ENCODE assay signal across 5 fruit fly cellular contexts in the genomic region with DNA sequence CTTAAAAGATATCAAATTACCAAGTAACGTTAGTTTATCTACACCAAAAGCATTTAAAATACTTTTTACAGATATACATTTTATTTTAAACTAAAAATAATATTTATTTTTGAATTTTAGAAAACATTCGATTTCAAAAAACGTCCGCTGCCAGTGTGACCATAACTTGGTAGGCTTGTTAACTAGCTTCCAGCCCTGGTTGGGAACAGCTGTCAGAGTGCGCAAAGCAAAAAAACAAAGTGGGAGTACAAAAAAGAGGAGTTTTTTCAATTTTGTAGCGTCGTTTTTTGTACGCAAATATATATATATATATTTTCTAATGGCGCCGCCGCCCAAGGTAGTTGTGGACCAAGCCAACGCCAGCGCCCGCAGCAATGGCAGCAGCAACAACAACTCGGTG.
TF ChIP-seq lines count a peak whose summit lies in the region.

A gene (plus strand): TSS at position 195 of the 400 bp plus-strand sequence.

- TF ChIP-seq CTCF in whole organism, embryonic (GFP tag; optimal IDR thresholded peaks at IDR 0.05; lab: Kevin White, UChicago) = peak; percentile 43

TF ChIP-seq in whole organism, adult, 20 proteins besides CTCF, POLR2A, EP300 and RAD21:
- peak; percentile 36 for TF ChIP-seq bab1 (GFP tag; optimal IDR thresholded peaks at IDR 0.05; lab: Kevin White, UChicago)
- peak; percentile 26 for TF ChIP-seq CG1620 (GFP tag; optimal IDR thresholded peaks at IDR 0.05; lab: Kevin White, UChicago)
- peak; percentile 71 for TF ChIP-seq kay (GFP tag; lab: Kevin White, UChicago; ENCODE audit: borderline replicate concordance)
- TF ChIP-seq Crg-1 (GFP tag; optimal IDR thresholded peaks at IDR 0.05; lab: Kevin White, UChicago) = no peak
- peak; percentile 25 for TF ChIP-seq CG11617 (GFP tag; optimal IDR thresholded peaks at IDR 0.05; lab: Kevin White, UChicago)
TF ChIP-seq in whole organism, adult: peak in this region for 4.

TF ChIP-seq in whole organism, embryonic, 481 proteins besides CTCF, POLR2A, EP300 and RAD21 (continues in another document):
- TF ChIP-seq CG17186 (GFP tag; optimal IDR thresholded peaks at IDR 0.05; lab: Kevin White, UChicago) (peak; percentile 26), Drgx (GFP tag; IDR thresholded peaks at IDR 0.05; lab: Robert Waterston, UW) (peak; percentile 90), CG11696 (GFP tag; IDR thresholded peaks at IDR 0.05; lab: Robert Waterston, UW) (no peak), CG3281 (GFP tag; optimal IDR thresholded peaks at IDR 0.05; lab: Kevin White, UChicago) (peak; percentile 52), pzg (GFP tag; optimal IDR thresholded peaks at IDR 0.05; lab: Kevin White, UChicago) (peak; percentile 46), CG31224 (GFP tag; IDR thresholded peaks at IDR 0.05; lab: Robert Waterston, UW) (no peak), YL-1 (GFP tag; optimal IDR thresholded peaks at IDR 0.05; lab: Kevin White, UChicago) (peak; percentile 53), gem (tag; optimal IDR thresholded peaks at IDR 0.05; lab: Kevin White, UChicago) (no peak), Adf1 (GFP tag; IDR thresholded peaks at IDR 0.05; lab: Robert Waterston, UW) (no peak), ATbp (GFP tag; optimal IDR thresholded peaks at IDR 0.05; lab: Kevin White, UChicago) (no peak), E2f2 (GFP tag; IDR thresholded peaks at IDR 0.05; lab: Robert Waterston, UW) (peak; percentile 83), bowl (GFP tag; IDR thresholded peaks at IDR 0.05; lab: Robert Waterston, UW) (no peak), Gsc (GFP tag; IDR thresholded peaks at IDR 0.05; lab: Robert Waterston, UW) (no peak), CG7786 (GFP tag; optimal IDR thresholded peaks at IDR 0.05; lab: Kevin White, UChicago) (no peak), CG7928 (GFP tag; optimal IDR thresholded peaks at IDR 0.05; lab: Kevin White, UChicago) (peak; percentile 94), CG10274 (GFP tag; optimal IDR thresholded peaks at IDR 0.05; lab: Kevin White, UChicago) (no peak), MESR4 (GFP tag; optimal IDR thresholded peaks at IDR 0.05; lab: Kevin White, UChicago) (peak; percentile 42), CG4404 (GFP tag; IDR thresholded peaks at IDR 0.05; lab: Robert Waterston, UW) (no peak), CG15514 (GFP tag; optimal IDR thresholded peaks at IDR 0.05; lab: Kevin White, UChicago) (peak; percentile 46), CG14710 (tag; optimal IDR thresholded peaks at IDR 0.05; lab: Kevin White, UChicago) (peak; percentile 76), gt (GFP tag; IDR thresholded peaks at IDR 0.05; lab: Robert Waterston, UW) (no peak)

TF ChIP-seq in whole organism, prepupa, 60 proteins besides CTCF, POLR2A, EP300 and RAD21 (continues in another document):
- peak; percentile 97 for TF ChIP-seq eg (GFP tag; IDR thresholded peaks at IDR 0.05; lab: Robert Waterston, UW)
- peak; percentile 66 for TF ChIP-seq fd59A (GFP tag; optimal IDR thresholded peaks at IDR 0.05; lab: Kevin White, UChicago)
- TF ChIP-seq Gug (GFP tag; IDR thresholded peaks at IDR 0.05; lab: Robert Waterston, UW) = peak; percentile 79
- no peak for TF ChIP-seq Met (GFP tag; optimal IDR thresholded peaks at IDR 0.05; lab: Kevin White, UChicago)
- no peak for TF ChIP-seq fkh (GFP tag; optimal IDR thresholded peaks at IDR 0.05; lab: Kevin White, UChicago)
- TF ChIP-seq acj6 (GFP tag; optimal IDR thresholded peaks at IDR 0.05; lab: Kevin White, UChicago) = peak; percentile 43
- TF ChIP-seq CG7368 (GFP tag; optimal IDR thresholded peaks at IDR 0.05; lab: Kevin White, UChicago) = peak; percentile 34
- peak; percentile 90 for TF ChIP-seq Ets96B (tag; optimal IDR thresholded peaks at IDR 0.05; lab: Kevin White, UChicago)
- TF ChIP-seq salr (GFP tag; optimal IDR thresholded peaks at IDR 0.05; lab: Kevin White, UChicago) = peak; percentile 81 to 88
- TF ChIP-seq CG6792 (GFP tag; optimal IDR thresholded peaks at IDR 0.05; lab: Kevin White, UChicago) = peak; percentile 49
- peak; percentile 8 for TF ChIP-seq lz (GFP tag; optimal IDR thresholded peaks at IDR 0.05; lab: Kevin White, UChicago)
- peak; percentile 71 for TF ChIP-seq OdsH (GFP tag; optimal IDR thresholded peaks at IDR 0.05; lab: Kevin White, UChicago)
- no peak for TF ChIP-seq Hr38 (GFP tag; optimal IDR thresholded peaks at IDR 0.05; lab: Kevin White, UChicago)
- TF ChIP-seq CG4318 (GFP tag; optimal IDR thresholded peaks at IDR 0.05; lab: Kevin White, UChicago) = no peak
- TF ChIP-seq Eip78C (GFP tag; lab: Kevin White, UChicago) = no peak
- TF ChIP-seq ss (GFP tag; optimal IDR thresholded peaks at IDR 0.05; lab: Kevin White, UChicago) = peak; percentile 92 to 93
- TF ChIP-seq CG3919 (GFP tag; optimal IDR thresholded peaks at IDR 0.05; lab: Kevin White, UChicago) = peak; percentile 64
- TF ChIP-seq CG3032 (tag; optimal IDR thresholded peaks at IDR 0.05; lab: Kevin White, UChicago) = peak; percentile 88
- peak; percentile 62 for TF ChIP-seq Sox14 (GFP tag; optimal IDR thresholded peaks at IDR 0.05; lab: Kevin White, UChicago)
- TF ChIP-seq Eip75B (GFP tag; optimal IDR thresholded peaks at IDR 0.05; lab: Kevin White, UChicago) = peak; percentile 56
- no peak for TF ChIP-seq CG8319 (GFP tag; optimal IDR thresholded peaks at IDR 0.05; lab: Kevin White, UChicago)
- no peak for TF ChIP-seq CG11902 (GFP tag; optimal IDR thresholded peaks at IDR 0.05; lab: Kevin White, UChicago)

TF ChIP-seq in whole organism, pupa, 21 proteins besides CTCF, POLR2A, EP300 and RAD21:
- TF ChIP-seq rn (GFP tag; IDR thresholded peaks at IDR 0.05; lab: Robert Waterston, UW) (peak; percentile 89), CG13204 (GFP tag; optimal IDR thresholded peaks at IDR 0.05; lab: Kevin White, UChicago) (peak; percentile 86), Pif1A (GFP tag; optimal IDR thresholded peaks at IDR 0.05; lab: Kevin White, UChicago) (peak; percentile 87), Snoo (tag; optimal IDR thresholded peaks at IDR 0.05; lab: Kevin White, UChicago) (peak; percentile 72), EcR (GFP tag; optimal IDR thresholded peaks at IDR 0.05; lab: Kevin White, UChicago) (peak; percentile 23), Pif1B (GFP tag; optimal IDR thresholded peaks at IDR 0.05; lab: Kevin White, UChicago) (peak; percentile 84), Ets98B (GFP tag; IDR thresholded peaks at IDR 0.05; lab: Robert Waterston, UW) (peak; percentile 93), CG4496 (GFP tag; IDR thresholded peaks at IDR 0.05; lab: Robert Waterston, UW) (peak; percentile 97), CG14655 (GFP tag; optimal IDR thresholded peaks at IDR 0.05; lab: Kevin White, UChicago) (peak; percentile 93), CG12605 (GFP tag; IDR thresholded peaks at IDR 0.05; lab: Robert Waterston, UW) (peak; percentile 97), CG32121 (GFP tag; IDR thresholded peaks at IDR 0.05; lab: Robert Waterston, UW) (peak; percentile 93), CG8159 (tag; optimal IDR thresholded peaks at IDR 0.05; lab: Kevin White, UChicago) (peak; percentile 89), CG17806 (tag; optimal IDR thresholded peaks at IDR 0.05; lab: Kevin White, UChicago) (peak; percentile 81), CG10348 (GFP tag; IDR thresholded peaks at IDR 0.05; lab: Robert Waterston, UW) (no peak), fd96Ca (GFP tag; IDR thresholded peaks at IDR 0.05; lab: Robert Waterston, UW) (peak; percentile 93), CG8301 (tag; optimal IDR thresholded peaks at IDR 0.05; lab: Kevin White, UChicago) (peak; percentile 85), CG34367 (tag; optimal IDR thresholded peaks at IDR 0.05; lab: Kevin White, UChicago) (peak; percentile 92), gl (tag; optimal IDR thresholded peaks at IDR 0.05; lab: Kevin White, UChicago) (peak; percentile 94), CG9948 (tag; optimal IDR thresholded peaks at IDR 0.05; lab: Kevin White, UChicago) (peak; percentile 80), CG15710 (tag; optimal IDR thresholded peaks at IDR 0.05; lab: Kevin White, UChicago) (peak; percentile 85), D1 (tag; optimal IDR thresholded peaks at IDR 0.05; lab: Kevin White, UChicago) (peak; percentile 62)

TF ChIP-seq in whole organism, wandering third instar larva, 38 proteins besides CTCF, POLR2A, EP300 and RAD21:
- TF ChIP-seq sage (GFP tag; optimal IDR thresholded peaks at IDR 0.05; lab: Kevin White, UChicago) (peak; percentile 34), Rel (GFP tag; optimal IDR thresholded peaks at IDR 0.05; lab: Kevin White, UChicago) (no peak), Rel (tag; optimal IDR thresholded peaks at IDR 0.05; lab: Kevin White, UChicago) (peak; percentile 33), HLH106 (tag; optimal IDR thresholded peaks at IDR 0.05; lab: Kevin White, UChicago) (peak; percentile 34), h (GFP tag; optimal IDR thresholded peaks at IDR 0.05; lab: Kevin White, UChicago) (no peak), rgr (GFP tag; optimal IDR thresholded peaks at IDR 0.05; lab: Kevin White, UChicago) (peak; percentile 2), jim (GFP tag; optimal IDR thresholded peaks at IDR 0.05; lab: Kevin White, UChicago) (peak; percentile 84), usp (GFP tag; optimal IDR thresholded peaks at IDR 0.05; lab: Kevin White, UChicago) (no peak), Sp1 (GFP tag; optimal IDR thresholded peaks at IDR 0.05; lab: Kevin White, UChicago) (peak; percentile 68)
TF ChIP-seq in whole organism, wandering third instar larva: peak in this region for 6.
